Worm (Caenorhabditis elegans): Measurements from ENCODE around the gene F22B3.8.

DNA sequence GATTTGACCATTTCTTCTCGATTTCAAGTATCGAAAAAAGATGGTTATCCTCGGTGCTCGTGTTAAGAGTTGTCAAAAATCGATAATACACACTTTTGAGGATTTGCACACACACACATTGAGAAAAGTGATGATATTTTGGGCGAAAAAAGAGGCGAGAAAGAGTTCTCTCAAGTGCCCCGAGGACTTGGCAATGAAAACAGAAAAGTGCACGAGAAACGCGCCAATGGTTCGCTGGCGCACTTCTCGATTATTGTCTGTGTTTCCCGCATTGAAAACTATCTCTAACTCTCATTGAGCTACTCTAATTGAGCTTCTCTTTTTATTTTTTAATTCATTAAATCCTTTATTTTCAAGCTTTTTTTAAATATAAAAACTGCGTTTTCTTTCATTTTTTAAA is 9.0 kb upstream of the F22B3.8 start:
- TF ChIP-seq flt-1 (GFP tag; IDR thresholded peaks at IDR 0.05): no peak
- TF ChIP-seq klf-2 (GFP tag; conservative IDR thresholded peaks at IDR 0.05): no peak
- no peak for TF ChIP-seq T22C8.4 (GFP tag; IDR thresholded peaks at IDR 0.05)
- TF ChIP-seq cog-1 (tag; optimal IDR thresholded peaks at IDR 0.05): no peak
- no peak for TF ChIP-seq tab-1 (GFP tag; IDR thresholded peaks at IDR 0.05)
- no peak for TF ChIP-seq med-1 (GFP tag; optimal IDR thresholded peaks at IDR 0.05; ENCODE audit: insufficient read depth)

All from whole organism, midembryonic.